Worm (Caenorhabditis elegans) whole organism, early embryonic: ENCODE measurements around the gene K09B11.4.

Source experiments
- F13C5.2 ChIP-seq: sonication (generic microtip); optimal IDR thresholded peaks from 2 replicates; lab custom pipeline; 2017; ENCODE audit warnings: mild to moderate bottlenecking, missing genetic modification characterization, inconsistent platforms, missing compliant biosample characterization
- aly-1 ChIP-seq: sonication (generic microtip); optimal IDR thresholded peaks from 2 replicates; lab custom pipeline; 2016; ENCODE audit warnings: missing genetic modification characterization, missing compliant biosample characterization
- hnd-1 ChIP-seq: sonication (generic microtip); optimal IDR thresholded peaks from 2 replicates; lab custom pipeline; 2016; ENCODE audit warnings: missing genetic modification characterization, missing compliant biosample characterization
- tbx-37 ChIP-seq: fragments of 200-800 bp; sonication (Bioruptor generic); conservative IDR thresholded peaks from 2 replicates; pipeline ENCODE4 v1.3.6; 2022; ENCODE audit warnings: missing genetic modification reagents, missing genetic modification characterization, missing compliant biosample characterization

- TF ChIP-seq aly-1 (no peak), hnd-1 (no peak), tbx-37 (GFP tag; lab: Robert Waterston, UW) (no peak), F13C5.2 (tag; lab: Kevin White, UChicago) (no peak)
Observed at ce11 chrIV:13390770-13391169, 38.6 kb upstream of the K09B11.4 start.
